Fruit fly (Drosophila melanogaster): ENCODE measurements around the gene Pcp.

The Pcp gene

DNA sequence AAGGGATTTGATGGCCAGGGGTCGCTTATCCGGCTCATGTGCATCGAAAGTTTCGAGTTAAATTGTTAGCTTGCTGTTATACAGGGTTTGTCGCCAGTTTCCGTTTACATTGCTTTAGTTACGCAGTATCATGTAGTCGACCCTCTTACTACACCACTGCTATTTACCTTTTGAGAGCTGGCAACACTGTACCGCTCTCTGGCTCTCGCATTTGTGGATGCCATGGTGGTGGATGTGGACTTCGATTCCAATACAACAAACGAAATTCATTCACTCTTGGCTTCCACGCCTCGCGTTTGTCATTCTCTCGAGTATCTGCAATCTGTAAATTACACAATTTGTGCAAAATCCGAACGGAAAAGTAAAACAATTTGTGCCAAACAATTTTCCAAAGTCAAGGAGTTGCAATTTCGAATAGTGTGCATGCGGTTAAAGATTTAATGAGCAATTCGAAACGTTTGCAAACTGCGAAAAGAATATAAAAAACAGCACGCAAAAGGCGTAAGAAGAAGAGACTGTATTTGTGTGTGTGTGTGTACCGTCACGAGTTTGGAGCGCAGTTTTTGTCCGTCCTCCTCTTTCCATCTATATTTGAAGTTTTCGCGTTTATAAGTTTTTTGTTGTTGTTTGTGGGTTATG lies 27.6 kb downstream of the Pcp start (continued):
- no peak for TF ChIP-seq crol (GFP tag; IDR thresholded peaks at IDR 0.05)
- TF ChIP-seq Mrtf (GFP tag; IDR thresholded peaks at IDR 0.05) = no peak
- peak; percentile 95; the same call in 2 of the 3 replicates for TF ChIP-seq Opbp (GFP tag; IDR thresholded peaks at IDR 0.05; ENCODE audit: partially characterized antibody)
- TF ChIP-seq usp (GFP tag; optimal IDR thresholded peaks at IDR 0.05) = no peak
- no peak for TF ChIP-seq CG16863 (GFP tag; optimal IDR thresholded peaks at IDR 0.05)
- TF ChIP-seq CG3163 (GFP tag; optimal IDR thresholded peaks at IDR 0.05) = peak; percentile 3
- TF ChIP-seq Chrac-16 (GFP tag; optimal IDR thresholded peaks at IDR 0.05) = no peak
- no peak for TF ChIP-seq Max (GFP tag; optimal IDR thresholded peaks at IDR 0.05)
- TF ChIP-seq wor (GFP tag; IDR thresholded peaks at IDR 0.05) = no peak
- TF ChIP-seq CG4282 (GFP tag; optimal IDR thresholded peaks at IDR 0.05) = no peak
- TF ChIP-seq Atf3 (GFP tag; optimal IDR thresholded peaks at IDR 0.05) = no peak
- TF ChIP-seq CG9727 (GFP tag; optimal IDR thresholded peaks at IDR 0.05) = peak; percentile 21
- TF ChIP-seq NC2β (GFP tag; optimal IDR thresholded peaks at IDR 0.05) = no peak
- TF ChIP-seq Vsx1 (GFP tag; optimal IDR thresholded peaks at IDR 0.05) = no peak
- TF ChIP-seq CG30431 (GFP tag; optimal IDR thresholded peaks at IDR 0.05) = no peak
- no peak for TF ChIP-seq br (optimal IDR thresholded peaks at IDR 0.05)
- TF ChIP-seq CG14965 (GFP tag; optimal IDR thresholded peaks at IDR 0.05; ENCODE audit: borderline replicate concordance) = no peak
- TF ChIP-seq Hr78 (GFP tag; optimal IDR thresholded peaks at IDR 0.05) = peak in 1 of 2 experiments; percentile 7
- TF ChIP-seq lmd (GFP tag; IDR thresholded peaks at IDR 0.05) = no peak
- TF ChIP-seq CG2129 (GFP tag; IDR thresholded peaks at IDR 0.05; ENCODE audit: partially characterized antibody) = no peak
- TF ChIP-seq CG8388 (GFP tag; optimal IDR thresholded peaks at IDR 0.05) = no peak
- TF ChIP-seq Antp (GFP tag; optimal IDR thresholded peaks at IDR 0.05) = peak; percentile 15
- TF ChIP-seq CG7372 (GFP tag; IDR thresholded peaks at IDR 0.05) = no peak
- TF ChIP-seq da (GFP tag; optimal IDR thresholded peaks at IDR 0.05) = no peak
- no peak for TF ChIP-seq H2.0 (GFP tag; IDR thresholded peaks at IDR 0.05)
- TF ChIP-seq CG33213 (GFP tag; optimal IDR thresholded peaks at IDR 0.05) = no peak
- peak; percentile 77 for TF ChIP-seq nom (GFP tag; optimal IDR thresholded peaks at IDR 0.05)
- peak; percentile 9 for TF ChIP-seq CG14710 (tag; optimal IDR thresholded peaks at IDR 0.05)
- TF ChIP-seq HLH3B (GFP tag; IDR thresholded peaks at IDR 0.05) = peak; percentile 52; the same call in 1 of the 2 replicates
- no peak for TF ChIP-seq CG9817 (tag; optimal IDR thresholded peaks at IDR 0.05)
- TF ChIP-seq fd64A (GFP tag; optimal IDR thresholded peaks at IDR 0.05) = no peak
- TF ChIP-seq CG32532 (GFP tag; IDR thresholded peaks at IDR 0.05) = peak; percentile 50; the same call in 1 of the 2 replicates
- peak; percentile 98 for TF ChIP-seq CG9215 (GFP tag; IDR thresholded peaks at IDR 0.05)
- no peak for TF ChIP-seq btn (GFP tag; optimal IDR thresholded peaks at IDR 0.05)
- no peak for TF ChIP-seq Six4 (GFP tag; optimal IDR thresholded peaks at IDR 0.05)
- no peak for TF ChIP-seq Neu2 (GFP tag; optimal IDR thresholded peaks at IDR 0.05; ENCODE audit: borderline replicate concordance)
- peak; percentile 39 for TF ChIP-seq her (GFP tag; optimal IDR thresholded peaks at IDR 0.05)
- TF ChIP-seq dati (GFP tag; IDR thresholded peaks at IDR 0.05) = no peak
- no peak for TF ChIP-seq CG4617 (GFP tag; optimal IDR thresholded peaks at IDR 0.05; ENCODE audit: borderline replicate concordance)
- no peak for TF ChIP-seq az2 (GFP tag; optimal IDR thresholded peaks at IDR 0.05)
- TF ChIP-seq CG2889 (GFP tag; IDR thresholded peaks at IDR 0.05) = no peak
- peak; percentile 8 for TF ChIP-seq CG1603 (tag; optimal IDR thresholded peaks at IDR 0.05)
- peak; percentile 19 for TF ChIP-seq CG15514 (GFP tag; optimal IDR thresholded peaks at IDR 0.05)
- TF ChIP-seq Rx (GFP tag; IDR thresholded peaks at IDR 0.05) = no peak
- TF ChIP-seq inv (GFP tag; IDR thresholded peaks at IDR 0.05; ENCODE audit: partially characterized antibody) = peak; percentile 90
- TF ChIP-seq CG15011 (GFP tag; optimal IDR thresholded peaks at IDR 0.05) = no peak
- TF ChIP-seq CG10565 (GFP tag; optimal IDR thresholded peaks at IDR 0.05) = no peak
- peak; percentile 32; the same call in 1 of the 2 replicates for TF ChIP-seq sisA (GFP tag; IDR thresholded peaks at IDR 0.05)
- TF ChIP-seq MTF-1 (GFP tag; optimal IDR thresholded peaks at IDR 0.05; ENCODE audit: borderline replicate concordance) = peak; percentile 46
- no peak for TF ChIP-seq CG31388 (GFP tag; optimal IDR thresholded peaks at IDR 0.05)
